Fruit fly (Drosophila melanogaster): ENCODE data around the gene CG42553.
A peak's percentile ranks its signal among the peaks of the same experiment; 100 is the strongest.

The CG42553 gene

dm6 chr3L:832897-833857 lies 716 bp upstream of the CG42553 start, which contains the start of gene Sf3b3:
Sf3b3 (minus strand) TSS chr3L:833385.
- TF ChIP-seq pan (optimal IDR thresholded peaks at IDR 0.05) = no peak
- peak; percentile 13 for TF ChIP-seq CG9705 (GFP tag; optimal IDR thresholded peaks at IDR 0.05)
- TF ChIP-seq Abd-B (GFP tag; optimal IDR thresholded peaks at IDR 0.05) = no peak
- TF ChIP-seq foxo (GFP tag; optimal IDR thresholded peaks at IDR 0.05) = peak in 1 of 2 experiments; percentile 25
- peak; percentile 5 for TF ChIP-seq OdsH (GFP tag; optimal IDR thresholded peaks at IDR 0.05)
- TF ChIP-seq Sp1 (GFP tag; optimal IDR thresholded peaks at IDR 0.05) = peak; percentile 29
- TF ChIP-seq Hnf4 (GFP tag; optimal IDR thresholded peaks at IDR 0.05) = peak; percentile 26
- TF ChIP-seq woc (GFP tag; optimal IDR thresholded peaks at IDR 0.05) = peak; percentile 57
- peak; percentile 45 for TF ChIP-seq Myc (optimal IDR thresholded peaks at IDR 0.05)
- TF ChIP-seq h (GFP tag; optimal IDR thresholded peaks at IDR 0.05) = no peak
- no peak for TF ChIP-seq Rel (GFP tag; optimal IDR thresholded peaks at IDR 0.05)
- TF ChIP-seq Rel (tag; optimal IDR thresholded peaks at IDR 0.05) = peak; percentile 28
- no peak for TF ChIP-seq dl (GFP tag; optimal IDR thresholded peaks at IDR 0.05; ENCODE audit: insufficient read depth in 1 of 2, partially characterized antibody in 2 of 2)
- TF ChIP-seq HLH106 (tag; optimal IDR thresholded peaks at IDR 0.05) = peak; percentile 46

- TF ChIP-seq lola (GFP tag; optimal IDR thresholded peaks at IDR 0.05) (no peak), rgr (GFP tag; optimal IDR thresholded peaks at IDR 0.05) (peak; percentile 23), woc (GFP tag; optimal IDR thresholded peaks at IDR 0.05) (no peak), pan (optimal IDR thresholded peaks at IDR 0.05) (no peak), Hnf4 (GFP tag; optimal IDR thresholded peaks at IDR 0.05) (peak; percentile 5)
Measured at dm6 chr3L:835455-836034, 1.7 kb downstream of the CG42553 start, which contains the start of gene CG42554. CG42554 (plus strand) TSS chr3L:835683.

- TF ChIP-seq OdsH (GFP tag; optimal IDR thresholded peaks at IDR 0.05) = peak; percentile 90
- no peak for TF ChIP-seq Rel (GFP tag; optimal IDR thresholded peaks at IDR 0.05)
- peak; percentile 75 for TF ChIP-seq Rel (tag; optimal IDR thresholded peaks at IDR 0.05)
- TF ChIP-seq foxo (GFP tag; optimal IDR thresholded peaks at IDR 0.05) = peak; percentile 7 to 95
- TF ChIP-seq GATAd (GFP tag; optimal IDR thresholded peaks at IDR 0.05) = no peak
- TF ChIP-seq woc (GFP tag; optimal IDR thresholded peaks at IDR 0.05) = peak; percentile 93
- TF ChIP-seq Hr78 (GFP tag; optimal IDR thresholded peaks at IDR 0.05) = no peak
- peak; percentile 94 for TF ChIP-seq ey (GFP tag; optimal IDR thresholded peaks at IDR 0.05)
- TF ChIP-seq HLH106 (tag; optimal IDR thresholded peaks at IDR 0.05) = peak; percentile 93
- no peak for TF ChIP-seq pan (optimal IDR thresholded peaks at IDR 0.05)
- TF ChIP-seq Vsx2 (GFP tag; optimal IDR thresholded peaks at IDR 0.05; ENCODE audit: partially characterized antibody) = no peak
- TF ChIP-seq tai (GFP tag; optimal IDR thresholded peaks at IDR 0.05) = no peak
- TF ChIP-seq CrebA (GFP tag; optimal IDR thresholded peaks at IDR 0.05; ENCODE audit: borderline replicate concordance) = no peak
- TF ChIP-seq Hnf4 (GFP tag; optimal IDR thresholded peaks at IDR 0.05) = peak; percentile 93
- peak; percentile 94 for TF ChIP-seq fru (GFP tag; optimal IDR thresholded peaks at IDR 0.05)
- peak; percentile 92 for TF ChIP-seq Jra (GFP tag; optimal IDR thresholded peaks at IDR 0.05)
- peak; percentile 92 for TF ChIP-seq br (GFP tag; optimal IDR thresholded peaks at IDR 0.05)
- no peak for TF ChIP-seq dl (GFP tag; optimal IDR thresholded peaks at IDR 0.05; ENCODE audit: insufficient read depth in 1 of 2, partially characterized antibody in 2 of 2)
- peak; percentile 85 for TF ChIP-seq Hr83 (GFP tag; optimal IDR thresholded peaks at IDR 0.05; ENCODE audit: poor library complexity, severe bottlenecking)
- no peak for TF ChIP-seq N (GFP tag; optimal IDR thresholded peaks at IDR 0.05)
- TF ChIP-seq sv (GFP tag; optimal IDR thresholded peaks at IDR 0.05) = peak; percentile 93
- TF ChIP-seq Mio (GFP tag; optimal IDR thresholded peaks at IDR 0.05) = peak; percentile 61
- TF ChIP-seq usp (GFP tag; optimal IDR thresholded peaks at IDR 0.05) = no peak
- TF ChIP-seq psq (GFP tag; optimal IDR thresholded peaks at IDR 0.05) = peak; percentile 84
- TF ChIP-seq dsf (GFP tag; optimal IDR thresholded peaks at IDR 0.05; ENCODE audit: borderline replicate concordance) = peak; percentile 78
- no peak for TF ChIP-seq lola (GFP tag; optimal IDR thresholded peaks at IDR 0.05)
- peak; percentile 71 for TF ChIP-seq CG32264 (GFP tag; optimal IDR thresholded peaks at IDR 0.05)
- no peak for TF ChIP-seq brk (GFP tag; optimal IDR thresholded peaks at IDR 0.05)
- TF ChIP-seq Sp1 (GFP tag; optimal IDR thresholded peaks at IDR 0.05) = peak; percentile 90
- TF ChIP-seq h (GFP tag; optimal IDR thresholded peaks at IDR 0.05) = peak; percentile 95
- TF ChIP-seq dmrt93B (GFP tag; optimal IDR thresholded peaks at IDR 0.05) = peak; percentile 79
- TF ChIP-seq Abd-B (GFP tag; optimal IDR thresholded peaks at IDR 0.05) = no peak
- peak; percentile 90 for TF ChIP-seq CG9705 (GFP tag; optimal IDR thresholded peaks at IDR 0.05)
- TF ChIP-seq Dif (GFP tag; optimal IDR thresholded peaks at IDR 0.05; ENCODE audit: partially characterized antibody) = no peak
- TF ChIP-seq Dfd (GFP tag; optimal IDR thresholded peaks at IDR 0.05) = no peak
- peak; percentile 94 for TF ChIP-seq rgr (GFP tag; optimal IDR thresholded peaks at IDR 0.05)
- no peak for TF ChIP-seq sage (GFP tag; optimal IDR thresholded peaks at IDR 0.05)
- peak; percentile 47 for TF ChIP-seq jim (GFP tag; optimal IDR thresholded peaks at IDR 0.05)
- peak; percentile 81 for TF ChIP-seq Myc (optimal IDR thresholded peaks at IDR 0.05)
Measured at dm6 chr3L:837552-838187, 3.8 kb downstream of the CG42553 start, which contains the start of the genes CG13901 and CG13887. CG13901 (minus strand) TSS chr3L:837821. CG13887 (plus strand) TSS chr3L:837861.

All from whole organism, wandering third instar larva.